Fruit fly (Drosophila melanogaster): ENCODE data around the gene CCT2.

CCT2 gene

DNA sequence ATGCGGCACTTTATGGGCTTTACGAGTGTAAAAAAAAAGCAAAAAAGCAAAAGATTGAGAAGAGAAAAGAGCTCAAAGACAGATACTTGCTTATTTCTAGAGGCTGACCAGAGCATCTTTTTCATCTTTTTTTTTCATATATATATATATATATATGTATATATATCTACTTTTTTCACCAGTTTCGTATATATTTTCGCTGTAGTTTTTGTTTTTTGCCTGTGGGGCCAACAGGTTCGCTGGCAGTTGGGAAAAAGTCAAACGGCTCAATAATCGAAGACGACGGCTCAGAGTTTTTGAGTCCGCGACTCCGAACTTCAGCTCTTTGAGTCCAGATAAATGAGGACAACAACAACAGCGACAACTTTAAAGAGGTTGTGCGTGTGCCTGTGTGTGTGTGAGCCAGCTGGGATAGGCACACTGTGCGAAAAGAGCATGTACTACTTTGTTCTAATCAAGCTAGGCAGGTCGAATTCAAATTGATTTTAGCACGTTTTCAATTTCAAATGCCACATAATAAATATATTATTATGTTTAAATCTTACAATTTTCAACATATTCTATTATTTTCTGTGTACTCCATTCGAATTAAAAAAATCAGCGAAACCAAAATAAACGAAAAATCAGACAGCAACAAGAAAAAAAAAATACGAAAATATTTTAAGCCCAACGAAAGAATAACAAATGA, 22.4 kb upstream of the CCT2 start (continued):
- no peak for TF ChIP-seq CG6791 (GFP tag; IDR thresholded peaks at IDR 0.05; ENCODE audit: partially characterized antibody)
- TF ChIP-seq knrl (GFP tag; IDR thresholded peaks at IDR 0.05; ENCODE audit: partially characterized antibody): no peak
- TF ChIP-seq ro (GFP tag; IDR thresholded peaks at IDR 0.05): no peak
- peak; percentile 27; the same call in 1 of the 2 replicates for TF ChIP-seq lmd (GFP tag; IDR thresholded peaks at IDR 0.05)
- no peak for TF ChIP-seq Lim3 (GFP tag; IDR thresholded peaks at IDR 0.05)
- TF ChIP-seq Vsx1 (GFP tag; optimal IDR thresholded peaks at IDR 0.05): no peak
- TF ChIP-seq CG12744 (GFP tag; optimal IDR thresholded peaks at IDR 0.05): no peak
- TF ChIP-seq CG10274 (GFP tag; optimal IDR thresholded peaks at IDR 0.05): no peak
- no peak for TF ChIP-seq eyg (GFP tag; optimal IDR thresholded peaks at IDR 0.05)
- TF ChIP-seq E2f2 (GFP tag; IDR thresholded peaks at IDR 0.05): no peak
- no peak for TF ChIP-seq wdn (GFP tag; IDR thresholded peaks at IDR 0.05)
- TF ChIP-seq Dip2 (GFP tag; IDR thresholded peaks at IDR 0.05): no peak
- TF ChIP-seq repo (GFP tag; optimal IDR thresholded peaks at IDR 0.05): no peak
- no peak for TF ChIP-seq fd64A (GFP tag; optimal IDR thresholded peaks at IDR 0.05)
- no peak for TF ChIP-seq Max (GFP tag; optimal IDR thresholded peaks at IDR 0.05)
- TF ChIP-seq vnd (GFP tag; IDR thresholded peaks at IDR 0.05; ENCODE audit: partially characterized antibody): no peak
- no peak for TF ChIP-seq CG8765 (GFP tag; IDR thresholded peaks at IDR 0.05)
- no peak for TF ChIP-seq Poxn (GFP tag; IDR thresholded peaks at IDR 0.05)
- no peak for TF ChIP-seq tna (GFP tag; IDR thresholded peaks at IDR 0.05; ENCODE audit: partially characterized antibody)
- TF ChIP-seq CG3847 (GFP tag; IDR thresholded peaks at IDR 0.05): 0 out of 2 replicates have a peak, but pooled peaks have one; percentile 15
- no peak for TF ChIP-seq CG10267 (tag; optimal IDR thresholded peaks at IDR 0.05)
- no peak for TF ChIP-seq bbx (GFP tag; IDR thresholded peaks at IDR 0.05; ENCODE audit: partially characterized antibody)
- TF ChIP-seq crol (GFP tag; IDR thresholded peaks at IDR 0.05): no peak
- peak; percentile 52 for TF ChIP-seq Sox102F (GFP tag; optimal IDR thresholded peaks at IDR 0.05)
- no peak for TF ChIP-seq CG30431 (GFP tag; optimal IDR thresholded peaks at IDR 0.05)
- no peak for TF ChIP-seq CG7963 (GFP tag; IDR thresholded peaks at IDR 0.05; ENCODE audit: partially characterized antibody)
- no peak for TF ChIP-seq Usf (GFP tag; optimal IDR thresholded peaks at IDR 0.05)
- no peak for TF ChIP-seq NC2β (GFP tag; optimal IDR thresholded peaks at IDR 0.05)
- TF ChIP-seq salm (tag; optimal IDR thresholded peaks at IDR 0.05): no peak
- TF ChIP-seq CG3995 (GFP tag; optimal IDR thresholded peaks at IDR 0.05): no peak
- no peak for TF ChIP-seq BEAF-32 (GFP tag; optimal IDR thresholded peaks at IDR 0.05)
- no peak for TF ChIP-seq kay (GFP tag; optimal IDR thresholded peaks at IDR 0.05)
- TF ChIP-seq z (GFP tag; IDR thresholded peaks at IDR 0.05): 0 out of 3 replicates have a peak, but pooled peaks have one; percentile 13
- TF ChIP-seq slbo (GFP tag; IDR thresholded peaks at IDR 0.05): peak; percentile 56
- no peak for TF ChIP-seq CG11560 (tag; IDR thresholded peaks at IDR 0.05)
- no peak for TF ChIP-seq Abd-B (GFP tag; optimal IDR thresholded peaks at IDR 0.05)
- no peak for TF ChIP-seq sens (GFP tag)
- no peak for TF ChIP-seq hkb (optimal IDR thresholded peaks at IDR 0.05)
- TF ChIP-seq hkb (GFP tag; IDR thresholded peaks at IDR 0.05): peak; percentile 57
- peak in 1 of 2 experiments; percentile 54 for TF ChIP-seq eve (GFP tag; optimal IDR thresholded peaks at IDR 0.05)
- TF ChIP-seq CG6854 (GFP tag; optimal IDR thresholded peaks at IDR 0.05): no peak
- TF ChIP-seq CG17361 (GFP tag; IDR thresholded peaks at IDR 0.05): no peak
- TF ChIP-seq CG11504 (tag; optimal IDR thresholded peaks at IDR 0.05): peak; percentile 38
- TF ChIP-seq CG14965 (GFP tag; optimal IDR thresholded peaks at IDR 0.05; ENCODE audit: borderline replicate concordance): no peak
- TF ChIP-seq shn (GFP tag; optimal IDR thresholded peaks at IDR 0.05): no peak
- TF ChIP-seq chif (GFP tag; optimal IDR thresholded peaks at IDR 0.05): no peak
- TF ChIP-seq pho (GFP tag; optimal IDR thresholded peaks at IDR 0.05): no peak
- TF ChIP-seq CG18262 (tag; optimal IDR thresholded peaks at IDR 0.05): peak; percentile 10
- TF ChIP-seq hb (GFP tag; IDR thresholded peaks at IDR 0.05; ENCODE audit: partially characterized antibody): no peak
- TF ChIP-seq Dbx (GFP tag; IDR thresholded peaks at IDR 0.05): no peak
- no peak for TF ChIP-seq jigr1 (GFP tag; IDR thresholded peaks at IDR 0.05)
